Worm (Caenorhabditis elegans) whole organism, mixed stage, embryonic: ENCODE data around the gene abu-7.

ENCODE experiments used
- blmp-1 ChIP-seq: fragments of 150-350 bp; optimal IDR thresholded peaks from 2 replicates; lab custom pipeline; 2014; ENCODE audit warnings: missing biosample characterization, missing genetic modification characterization
- elt-3 ChIP-seq: fragments of 150-350 bp; optimal IDR thresholded peaks from 2 replicates; lab custom pipeline; 2014; ENCODE audit warnings: missing biosample characterization, missing genetic modification characterization
- nhr-76 ChIP-seq: sonication (generic microtip); optimal IDR thresholded peaks from 2 replicates; lab custom pipeline; 2017; ENCODE audit warnings: missing biosample characterization, missing genetic modification characterization
- unc-62 ChIP-seq: fragments of 150-350 bp; optimal IDR thresholded peaks from 2 replicates; lab custom pipeline; 2014; ENCODE audit warnings: missing biosample characterization, missing genetic modification reagents, missing genetic modification characterization
- zip-8 ChIP-seq: fragments of 150-350 bp; optimal IDR thresholded peaks from 2 replicates; lab custom pipeline; 2014; ENCODE audit warnings: missing biosample characterization, missing genetic modification characterization
- ztf-11 ChIP-seq: fragments of 150-350 bp; optimal IDR thresholded peaks from 2 replicates; lab custom pipeline; 2014; ENCODE audit warnings: missing biosample characterization, missing genetic modification characterization

DNA sequence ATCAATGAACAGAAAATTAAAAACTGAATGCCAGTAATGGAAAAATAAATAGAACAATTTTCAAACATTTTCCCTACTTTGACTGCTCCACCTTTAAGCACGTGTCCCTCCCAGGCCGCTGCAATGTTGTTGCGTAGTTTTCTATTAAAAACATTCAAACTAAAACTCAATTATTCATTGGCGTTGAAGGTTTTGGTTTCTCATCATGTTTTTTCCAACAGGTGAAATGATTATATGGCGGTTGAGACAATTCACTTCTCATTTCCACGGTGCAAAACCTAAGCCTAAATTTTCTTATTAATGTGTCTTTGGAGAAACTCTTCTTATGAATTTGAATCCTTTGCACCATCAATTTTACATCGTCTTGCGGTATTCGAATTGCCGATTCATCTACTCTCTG is 13.7 kb downstream of the abu-7 start, which contains the start of gene srh-130:
- TF ChIP-seq blmp-1 (tag; lab: Kevin White, UChicago) (no peak), zip-8 (tag; lab: Kevin White, UChicago) (no peak), unc-62 (no peak), nhr-76 (tag; lab: Kevin White, UChicago) (no peak), ztf-11 (tag; lab: Kevin White, UChicago) (no peak), elt-3 (tag; lab: Kevin White, UChicago) (no peak)
